Fruit fly (Drosophila melanogaster) whole organism, pupa: Measurements from ENCODE around the gene Wdr59.

Experiments
- CG15710 ChIP-seq: fragments of 200-800 bp; sonication (Bioruptor generic); optimal IDR thresholded peaks from 2 replicates; lab custom pipeline; 2018; ENCODE audit warnings: missing biosample characterization, mild to moderate bottlenecking, missing genetic modification characterization, moderate library complexity
- CG8301 ChIP-seq: fragments of 200-800 bp; sonication (Bioruptor generic); optimal IDR thresholded peaks from 2 replicates; lab custom pipeline; 2018; ENCODE audit warnings: missing biosample characterization, mild to moderate bottlenecking, missing genetic modification characterization

DNA sequence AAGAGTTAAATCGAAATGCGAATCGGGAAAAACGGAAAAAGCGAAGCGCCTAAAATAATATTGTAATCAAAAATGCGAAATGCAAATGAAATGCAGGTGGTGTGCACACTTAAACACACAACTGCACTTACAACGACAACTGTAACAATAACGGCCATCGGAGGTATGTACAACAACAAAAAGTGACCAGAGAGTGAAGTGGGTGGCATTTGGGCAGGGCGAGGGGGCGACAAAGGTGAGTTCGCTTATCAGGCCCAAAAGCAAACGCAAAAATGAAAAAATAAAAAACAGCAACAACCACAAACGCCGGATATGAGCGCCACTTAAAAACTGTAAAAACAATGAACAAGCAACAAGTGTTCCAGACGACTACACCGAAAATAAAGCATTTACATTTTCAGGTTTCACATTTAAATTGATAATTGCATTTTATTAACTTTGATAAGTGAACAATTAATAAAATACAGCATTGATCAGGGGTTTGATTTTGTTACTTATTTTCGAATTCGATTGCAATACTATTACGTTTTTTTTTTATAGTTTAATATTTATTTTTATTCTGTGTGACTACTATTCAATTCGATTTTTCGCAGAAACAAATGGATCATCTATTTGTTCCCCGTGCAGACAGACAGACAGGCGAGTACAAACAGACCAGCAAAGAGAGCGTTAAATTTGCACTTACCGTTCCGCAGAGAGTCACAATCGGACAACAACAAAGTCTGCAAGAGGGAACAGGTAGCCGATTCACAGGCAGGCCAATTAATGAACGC, 26.0 kb upstream of the Wdr59 start:
- peak; percentile 28 for TF ChIP-seq CG8301 (tag; lab: Kevin White, UChicago)
- peak; percentile 62 for TF ChIP-seq CG15710 (tag; lab: Kevin White, UChicago)
